In the genomic region with DNA sequence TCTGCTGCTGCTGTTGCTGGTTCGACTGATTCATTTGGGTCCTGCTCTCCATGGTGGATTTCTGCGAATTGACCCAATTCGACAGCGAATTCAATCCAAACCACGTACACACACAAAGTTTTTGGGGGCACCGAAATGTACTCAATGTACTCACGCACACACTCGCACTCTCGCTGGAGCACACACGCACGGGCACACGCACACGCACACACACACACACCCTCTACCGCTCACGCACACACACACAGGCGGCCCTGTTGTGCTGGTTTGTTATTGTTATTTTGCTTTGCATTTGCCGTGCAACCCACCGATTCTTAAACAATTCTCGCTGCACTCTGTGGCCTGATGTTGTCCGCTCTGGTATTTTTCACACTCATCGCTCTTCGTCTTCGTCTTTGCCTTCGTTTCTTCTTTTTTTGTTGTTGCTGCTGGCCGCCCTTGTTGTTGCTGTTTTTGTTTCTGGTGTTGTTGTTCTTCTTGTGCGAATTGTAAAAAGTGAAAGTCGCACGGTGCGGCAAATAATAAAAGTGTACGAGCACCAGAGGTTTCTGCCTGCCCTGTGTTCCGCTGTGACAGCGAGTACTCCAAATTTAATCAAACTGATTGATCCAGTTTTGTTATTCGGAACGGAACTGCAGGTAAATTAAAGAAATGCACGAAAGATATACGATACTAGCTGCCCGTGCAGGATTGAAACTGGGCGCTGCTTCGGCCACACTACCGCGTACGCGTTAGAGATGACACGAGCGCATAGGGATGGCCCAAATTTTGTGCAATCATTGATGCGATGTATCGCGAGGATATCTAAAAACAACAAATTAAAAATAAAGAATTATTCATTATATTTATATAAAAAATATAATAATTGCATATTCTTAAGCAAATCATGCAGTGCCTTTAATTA, we compare ENCODE assay signal across 2 fruit fly cellular contexts.
A peak's percentile ranks its signal among the peaks of the same experiment; 100 is the strongest.
TF ChIP-seq lines count a peak whose summit lies in the region.

Gene CG3744 (minus strand): TSS at position 716 of the 904 bp plus-strand sequence.

TF ChIP-seq in whole organism, embryonic, 481 proteins besides CTCF, POLR2A, EP300 and RAD21 (continued from another document and continues in another):
- TF ChIP-seq phol (tag; optimal IDR thresholded peaks at IDR 0.05; lab: Kevin White, UChicago) = peak; percentile 90
- peak; percentile 77 for TF ChIP-seq CG10321 (GFP tag; IDR thresholded peaks at IDR 0.05; lab: Robert Waterston, UW)
- TF ChIP-seq Hr39 (optimal IDR thresholded peaks at IDR 0.05; lab: Kevin White, UChicago) = peak; percentile 94
- peak; percentile 88 for TF ChIP-seq CG15514 (GFP tag; optimal IDR thresholded peaks at IDR 0.05; lab: Kevin White, UChicago)
- TF ChIP-seq CG34224 (GFP tag; IDR thresholded peaks at IDR 0.05; lab: Robert Waterston, UW; ENCODE audit: partially characterized antibody) = peak; percentile 88
- peak; percentile 7 to 86 for TF ChIP-seq bsh (GFP tag; optimal IDR thresholded peaks at IDR 0.05; lab: Kevin White, UChicago)
- TF ChIP-seq Atf3 (GFP tag; optimal IDR thresholded peaks at IDR 0.05; lab: Kevin White, UChicago) = peak; percentile 53
- TF ChIP-seq YL-1 (GFP tag; optimal IDR thresholded peaks at IDR 0.05; lab: Kevin White, UChicago) = peak; percentile 50
- TF ChIP-seq oc (tag; optimal IDR thresholded peaks at IDR 0.05; lab: Kevin White, UChicago) = peak; percentile 78
- peak; percentile 98 for TF ChIP-seq Dbx (GFP tag; IDR thresholded peaks at IDR 0.05; lab: Robert Waterston, UW)
- TF ChIP-seq Dad (GFP tag; optimal IDR thresholded peaks at IDR 0.05; lab: Kevin White, UChicago) = peak; percentile 63
- peak; percentile 88 for TF ChIP-seq HHEX (GFP tag; optimal IDR thresholded peaks at IDR 0.05; lab: Kevin White, UChicago)
- TF ChIP-seq repo (GFP tag; optimal IDR thresholded peaks at IDR 0.05; lab: Kevin White, UChicago) = peak; percentile 54
- TF ChIP-seq eve (GFP tag; optimal IDR thresholded peaks at IDR 0.05; lab: Kevin White, UChicago) = no peak
- peak; percentile 34; the same call in 1 of the 2 replicates for TF ChIP-seq dan (GFP tag; IDR thresholded peaks at IDR 0.05; lab: Robert Waterston, UW)
- peak; percentile 76 for TF ChIP-seq salm (tag; optimal IDR thresholded peaks at IDR 0.05; lab: Kevin White, UChicago)
- TF ChIP-seq Elba2 (GFP tag; optimal IDR thresholded peaks at IDR 0.05; lab: Kevin White, UChicago) = peak; percentile 6
- no peak for TF ChIP-seq hth (optimal IDR thresholded peaks at IDR 0.05; lab: Kevin White, UChicago)
- TF ChIP-seq ems (GFP tag; optimal IDR thresholded peaks at IDR 0.05; lab: Kevin White, UChicago) = peak; percentile 85
- peak; percentile 70 for TF ChIP-seq psq (GFP tag; optimal IDR thresholded peaks at IDR 0.05; lab: Kevin White, UChicago)
- TF ChIP-seq dpn (GFP tag; optimal IDR thresholded peaks at IDR 0.05; lab: Kevin White, UChicago) = peak; percentile 79 to 94
- no peak for TF ChIP-seq br (optimal IDR thresholded peaks at IDR 0.05; lab: Kevin White, UChicago)
- TF ChIP-seq tin (GFP tag; optimal IDR thresholded peaks at IDR 0.05; lab: Kevin White, UChicago) = peak; percentile 95
- TF ChIP-seq Adf1 (GFP tag; IDR thresholded peaks at IDR 0.05; lab: Robert Waterston, UW) = peak; percentile 79
- TF ChIP-seq ato (GFP tag; IDR thresholded peaks at IDR 0.05; lab: Robert Waterston, UW; ENCODE audit: partially characterized antibody) = peak; percentile 77
- peak; percentile 68 for TF ChIP-seq pum (GFP tag; optimal IDR thresholded peaks at IDR 0.05; lab: Kevin White, UChicago)
- TF ChIP-seq CG12071 (GFP tag; optimal IDR thresholded peaks at IDR 0.05; lab: Kevin White, UChicago) = peak; percentile 69
- peak; percentile 52 for TF ChIP-seq CG7987 (GFP tag; optimal IDR thresholded peaks at IDR 0.05; lab: Kevin White, UChicago)
- peak in 1 of 3 experiments; percentile 88 for TF ChIP-seq lola (GFP tag; optimal IDR thresholded peaks at IDR 0.05; lab: Kevin White, UChicago)
- peak; percentile 80 for TF ChIP-seq D19A (tag; optimal IDR thresholded peaks at IDR 0.05; lab: Kevin White, UChicago)
- peak; percentile 84 for TF ChIP-seq ap (GFP tag; IDR thresholded peaks at IDR 0.05; lab: Robert Waterston, UW)
- TF ChIP-seq CG12236 (GFP tag; optimal IDR thresholded peaks at IDR 0.05; lab: Kevin White, UChicago) = no peak
- TF ChIP-seq CG11560 (tag; IDR thresholded peaks at IDR 0.05; lab: Robert Waterston, UW) = peak; percentile 72
- peak; percentile 91 for TF ChIP-seq CG15696 (tag; optimal IDR thresholded peaks at IDR 0.05; lab: Kevin White, UChicago)
- peak; percentile 96 for TF ChIP-seq CG12391 (tag; optimal IDR thresholded peaks at IDR 0.05; lab: Kevin White, UChicago)
- TF ChIP-seq Taf1 (GFP tag; IDR thresholded peaks at IDR 0.05; lab: Robert Waterston, UW) = peak; percentile 87
- peak; percentile 85 for TF ChIP-seq Usf (GFP tag; optimal IDR thresholded peaks at IDR 0.05; lab: Kevin White, UChicago)
- TF ChIP-seq CG31441 (GFP tag; IDR thresholded peaks at IDR 0.05; lab: Robert Waterston, UW) = peak; percentile 89
- no peak for TF ChIP-seq fd64A (GFP tag; optimal IDR thresholded peaks at IDR 0.05; lab: Kevin White, UChicago)
- TF ChIP-seq pan (optimal IDR thresholded peaks at IDR 0.05; lab: Kevin White, UChicago) = no peak
- TF ChIP-seq pan (GFP tag; optimal IDR thresholded peaks at IDR 0.05 in 1 of 2, IDR thresholded peaks at IDR 0.05 in 1 of 2) = peak in 1 of 2 experiments; percentile 95
- TF ChIP-seq CG4360 (GFP tag; IDR thresholded peaks at IDR 0.05; lab: Robert Waterston, UW) = peak; percentile 93
- peak; percentile 93 for TF ChIP-seq CG7963 (GFP tag; IDR thresholded peaks at IDR 0.05; lab: Robert Waterston, UW; ENCODE audit: partially characterized antibody)
- no peak for TF ChIP-seq Asciz (GFP tag; optimal IDR thresholded peaks at IDR 0.05; lab: Kevin White, UChicago)
- TF ChIP-seq so (GFP tag; IDR thresholded peaks at IDR 0.05; lab: Robert Waterston, UW) = peak; percentile 94
- TF ChIP-seq CG9727 (GFP tag; optimal IDR thresholded peaks at IDR 0.05; lab: Kevin White, UChicago) = peak; percentile 88
- TF ChIP-seq Opbp (GFP tag; IDR thresholded peaks at IDR 0.05; lab: Robert Waterston, UW; ENCODE audit: partially characterized antibody) = peak; percentile 94
- peak; percentile 90 for TF ChIP-seq CG1602 (GFP tag; optimal IDR thresholded peaks at IDR 0.05; lab: Kevin White, UChicago)
- peak; percentile 77 for TF ChIP-seq BtbVII (GFP tag; optimal IDR thresholded peaks at IDR 0.05; lab: Kevin White, UChicago)
- TF ChIP-seq seq (GFP tag; IDR thresholded peaks at IDR 0.05; lab: Robert Waterston, UW) = peak; percentile 82
- TF ChIP-seq CG7271 (tag; optimal IDR thresholded peaks at IDR 0.05; lab: Kevin White, UChicago) = peak; percentile 40
- peak; percentile 93 for TF ChIP-seq otp (GFP tag; IDR thresholded peaks at IDR 0.05; lab: Robert Waterston, UW)
- TF ChIP-seq bowl (GFP tag; IDR thresholded peaks at IDR 0.05; lab: Robert Waterston, UW) = peak; percentile 86
- peak; percentile 99 for TF ChIP-seq slbo (GFP tag; IDR thresholded peaks at IDR 0.05; lab: Robert Waterston, UW)
- peak; percentile 24 for TF ChIP-seq NK7.1 (GFP tag; optimal IDR thresholded peaks at IDR 0.05; lab: Kevin White, UChicago)
- peak; percentile 90 for TF ChIP-seq nmo (GFP tag; optimal IDR thresholded peaks at IDR 0.05; lab: Kevin White, UChicago)
- TF ChIP-seq CG4730 (GFP tag; IDR thresholded peaks at IDR 0.05; lab: Robert Waterston, UW) = peak; percentile 84
- peak; percentile 85 for TF ChIP-seq CG2889 (GFP tag; IDR thresholded peaks at IDR 0.05; lab: Robert Waterston, UW)
- peak; percentile 89 for TF ChIP-seq CG11695 (GFP tag; IDR thresholded peaks at IDR 0.05; lab: Robert Waterston, UW)

TF ChIP-seq in whole organism, prepupa, 60 proteins besides CTCF, POLR2A, EP300 and RAD21 (continued from another document):
- TF ChIP-seq salr (GFP tag; optimal IDR thresholded peaks at IDR 0.05; lab: Kevin White, UChicago) = peak in 1 of 2 experiments; percentile 70
- peak; percentile 64 for TF ChIP-seq topi (GFP tag; optimal IDR thresholded peaks at IDR 0.05; lab: Kevin White, UChicago)
- no peak for TF ChIP-seq Smox (GFP tag; optimal IDR thresholded peaks at IDR 0.05; lab: Kevin White, UChicago)
- peak; percentile 77 for TF ChIP-seq CG31627 (GFP tag; optimal IDR thresholded peaks at IDR 0.05; lab: Kevin White, UChicago)
- peak; percentile 66 for TF ChIP-seq CG11902 (GFP tag; optimal IDR thresholded peaks at IDR 0.05; lab: Kevin White, UChicago)
- peak; percentile 81 for TF ChIP-seq cyc (GFP tag; optimal IDR thresholded peaks at IDR 0.05; lab: Kevin White, UChicago)
- peak; percentile 85 for TF ChIP-seq CG11294 (GFP tag; IDR thresholded peaks at IDR 0.05; lab: Robert Waterston, UW)
- no peak for TF ChIP-seq fkh (GFP tag; optimal IDR thresholded peaks at IDR 0.05; lab: Kevin White, UChicago)
- peak; percentile 82 for TF ChIP-seq OdsH (GFP tag; optimal IDR thresholded peaks at IDR 0.05; lab: Kevin White, UChicago)
- peak in 1 of 2 experiments; percentile 70 for TF ChIP-seq ss (GFP tag; optimal IDR thresholded peaks at IDR 0.05; lab: Kevin White, UChicago)
- peak; percentile 38 for TF ChIP-seq CG11762 (GFP tag; optimal IDR thresholded peaks at IDR 0.05; lab: Kevin White, UChicago; ENCODE audit: insufficient read depth)
- no peak for TF ChIP-seq CG6276 (GFP tag; optimal IDR thresholded peaks at IDR 0.05; lab: Kevin White, UChicago)
- TF ChIP-seq Eip93F (GFP tag; optimal IDR thresholded peaks at IDR 0.05; lab: Kevin White, UChicago) = peak; percentile 81
- peak; percentile 55 for TF ChIP-seq Eip75B (GFP tag; optimal IDR thresholded peaks at IDR 0.05; lab: Kevin White, UChicago)
TF ChIP-seq in whole organism, prepupa: peak in this region for 47.
